Worm (Caenorhabditis elegans): ENCODE data around the gene pdf-1.

DNA sequence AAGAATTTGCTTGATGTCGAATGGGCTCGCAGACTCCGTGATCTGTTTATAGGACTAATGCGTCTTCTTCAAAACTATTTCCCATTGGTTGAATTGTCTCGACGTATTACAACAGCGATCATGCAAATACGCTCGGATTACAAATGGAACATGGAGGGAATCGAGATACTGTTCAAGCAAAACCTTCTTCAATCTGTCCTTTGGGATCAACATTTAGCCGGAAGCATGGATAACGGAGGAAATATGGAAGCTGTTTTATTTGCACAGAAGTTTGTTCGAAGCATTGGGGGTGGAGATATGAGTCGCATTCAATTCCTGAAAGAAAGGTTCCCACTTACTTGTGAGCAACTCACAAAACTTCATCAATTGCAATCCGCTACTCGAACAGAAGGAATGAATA is 43.5 kb upstream of the pdf-1 start:
- TF ChIP-seq lin-11 (tag; optimal IDR thresholded peaks at IDR 0.05) (no peak), K09A11.1 (tag; optimal IDR thresholded peaks at IDR 0.05; ENCODE audit: insufficient read depth) (no peak), ceh-6 (GFP tag; optimal IDR thresholded peaks at IDR 0.05) (no peak)
